Fruit fly (Drosophila melanogaster): ENCODE data around the gene CG44532.

CG44532 gene

dm6 chrX:9148989-9149522 lies 12.8 kb upstream of the CG44532 start, which contains the start of the genes fh and Bap111:
Gene fh, minus strand, starts transcription at chrX:9149071.
Gene Bap111, plus strand, starts transcription at chrX:9149309.
- TF ChIP-seq Crg-1 (GFP tag; optimal IDR thresholded peaks at IDR 0.05) (no peak), CG11617 (GFP tag; optimal IDR thresholded peaks at IDR 0.05) (no peak), Mnt (GFP tag; optimal IDR thresholded peaks at IDR 0.05) (no peak), Hr96 (GFP tag; optimal IDR thresholded peaks at IDR 0.05) (no peak), CG14711 (tag; optimal IDR thresholded peaks at IDR 0.05) (peak; percentile 45), CG5204 (GFP tag; optimal IDR thresholded peaks at IDR 0.05) (no peak), bab1 (GFP tag; optimal IDR thresholded peaks at IDR 0.05) (peak; percentile 58)

dm6 chrX:9152127-9152598 lies 9.7 kb upstream of the CG44532 start:
- peak; percentile 48 for TF ChIP-seq CG1620 (GFP tag; optimal IDR thresholded peaks at IDR 0.05)
- TF ChIP-seq CG5204 (GFP tag; optimal IDR thresholded peaks at IDR 0.05), result no peak
- peak; percentile 50 for TF ChIP-seq CG14711 (tag; optimal IDR thresholded peaks at IDR 0.05)
- peak; percentile 66 for TF ChIP-seq kay (GFP tag; ENCODE audit: borderline replicate concordance)
- peak; percentile 38 for TF ChIP-seq CG7101 (tag; optimal IDR thresholded peaks at IDR 0.05)
- peak; percentile 85 for TF ChIP-seq ovo (GFP tag; optimal IDR thresholded peaks at IDR 0.05)
- TF ChIP-seq CG11617 (GFP tag; optimal IDR thresholded peaks at IDR 0.05), result peak; percentile 61
- no peak for TF ChIP-seq Hr96 (GFP tag; optimal IDR thresholded peaks at IDR 0.05)
- TF ChIP-seq cic (GFP tag; optimal IDR thresholded peaks at IDR 0.05), result peak; percentile 62
- no peak for TF ChIP-seq cnc (optimal IDR thresholded peaks at IDR 0.05)
- TF ChIP-seq bab1 (GFP tag; optimal IDR thresholded peaks at IDR 0.05), result peak; percentile 58
- peak; percentile 65 for TF ChIP-seq pad (GFP tag; optimal IDR thresholded peaks at IDR 0.05)
- peak; percentile 53 for TF ChIP-seq Mnt (GFP tag; optimal IDR thresholded peaks at IDR 0.05)
- TF ChIP-seq tj (GFP tag; optimal IDR thresholded peaks at IDR 0.05), result peak; percentile 95
- no peak for TF ChIP-seq CG33017 (tag; optimal IDR thresholded peaks at IDR 0.05)
- no peak for TF ChIP-seq Clk (GFP tag; optimal IDR thresholded peaks at IDR 0.05)
- TF ChIP-seq CG12768 (GFP tag; optimal IDR thresholded peaks at IDR 0.05), result no peak
- TF ChIP-seq Crg-1 (GFP tag; optimal IDR thresholded peaks at IDR 0.05), result peak; percentile 52
- TF ChIP-seq toe (GFP tag; optimal IDR thresholded peaks at IDR 0.05), result no peak
- no peak for TF ChIP-seq CG7045 (GFP tag; optimal IDR thresholded peaks at IDR 0.05)

DNA sequence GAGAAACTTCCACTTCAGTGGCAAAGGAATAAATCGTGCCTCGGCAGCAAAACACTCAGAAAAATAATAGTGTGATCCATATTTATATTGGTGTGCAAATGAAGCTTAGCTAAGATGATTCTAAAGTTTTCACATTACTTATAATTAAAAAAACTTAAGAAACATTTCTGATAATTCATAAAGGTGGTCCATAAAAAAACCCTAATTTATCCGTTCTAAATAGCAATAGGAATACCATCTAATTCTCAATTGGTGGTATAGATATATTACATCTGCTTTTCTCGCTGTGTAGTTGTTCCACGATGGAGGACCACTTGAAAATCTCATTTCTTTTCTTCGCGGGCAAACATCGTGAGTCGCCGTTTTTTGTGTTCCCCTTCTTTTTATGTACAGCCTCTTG lies 6.8 kb upstream of the CG44532 start:
- peak; percentile 45 for TF ChIP-seq CG33017 (tag; optimal IDR thresholded peaks at IDR 0.05)
- TF ChIP-seq ovo (GFP tag; optimal IDR thresholded peaks at IDR 0.05), result no peak
- peak; percentile 33 for TF ChIP-seq CG1620 (GFP tag; optimal IDR thresholded peaks at IDR 0.05)
- TF ChIP-seq CG14711 (tag; optimal IDR thresholded peaks at IDR 0.05), result peak; percentile 72
- TF ChIP-seq toe (GFP tag; optimal IDR thresholded peaks at IDR 0.05), result peak; percentile 39
- peak; percentile 55 for TF ChIP-seq CG12768 (GFP tag; optimal IDR thresholded peaks at IDR 0.05)
- no peak for TF ChIP-seq Hr96 (GFP tag; optimal IDR thresholded peaks at IDR 0.05)
- TF ChIP-seq CG7101 (tag; optimal IDR thresholded peaks at IDR 0.05), result peak; percentile 55
- TF ChIP-seq kay (GFP tag; ENCODE audit: borderline replicate concordance), result peak; percentile 51
- TF ChIP-seq CG7045 (GFP tag; optimal IDR thresholded peaks at IDR 0.05), result peak; percentile 65
- TF ChIP-seq Clk (GFP tag; optimal IDR thresholded peaks at IDR 0.05), result peak; percentile 39

DNA sequence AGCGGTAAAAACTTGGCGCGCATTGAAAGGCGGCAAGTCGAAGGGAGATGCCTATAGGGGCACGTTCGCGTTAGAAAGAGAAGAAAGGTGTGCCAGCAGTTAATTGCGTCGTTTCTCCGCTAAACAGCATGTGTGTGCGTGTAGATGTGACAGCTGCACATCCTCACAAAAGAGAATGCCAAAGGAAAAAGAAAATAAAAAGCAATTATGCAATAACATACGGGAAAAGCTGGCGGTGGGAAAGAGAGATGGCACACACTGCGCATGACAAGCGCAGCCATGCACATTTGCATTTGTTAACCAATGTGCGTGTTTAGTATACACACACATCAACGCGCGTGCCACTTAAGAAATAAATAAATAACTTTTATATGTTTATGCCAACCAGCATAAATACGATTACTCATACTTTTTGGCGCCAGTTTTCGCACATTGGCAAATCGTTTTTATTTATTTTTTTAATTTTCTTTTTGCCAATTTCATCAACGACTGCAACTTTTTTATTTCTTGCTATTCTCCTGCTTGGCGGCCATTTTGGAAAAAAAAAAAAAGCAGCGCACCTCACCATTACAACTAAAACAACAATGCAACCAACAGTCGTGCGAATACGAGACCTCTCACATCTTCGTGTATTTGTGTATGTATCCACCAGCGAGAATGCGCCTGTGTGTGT lies 6.0 kb upstream of the CG44532 start:
- TF ChIP-seq CG14711 (tag; optimal IDR thresholded peaks at IDR 0.05) (no peak), tj (GFP tag; optimal IDR thresholded peaks at IDR 0.05) (peak; percentile 89), cnc (optimal IDR thresholded peaks at IDR 0.05) (no peak), kay (GFP tag; ENCODE audit: borderline replicate concordance) (peak; percentile 91), CG7045 (GFP tag; optimal IDR thresholded peaks at IDR 0.05) (no peak), Mnt (GFP tag; optimal IDR thresholded peaks at IDR 0.05) (peak; percentile 94), toe (GFP tag; optimal IDR thresholded peaks at IDR 0.05) (no peak), CG12768 (GFP tag; optimal IDR thresholded peaks at IDR 0.05) (no peak), CG33017 (tag; optimal IDR thresholded peaks at IDR 0.05) (no peak), CG7101 (tag; optimal IDR thresholded peaks at IDR 0.05) (peak; percentile 7), cic (GFP tag; optimal IDR thresholded peaks at IDR 0.05) (peak; percentile 58), bab1 (GFP tag; optimal IDR thresholded peaks at IDR 0.05) (peak; percentile 37), Hr96 (GFP tag; optimal IDR thresholded peaks at IDR 0.05) (no peak), pad (GFP tag; optimal IDR thresholded peaks at IDR 0.05) (peak; percentile 93), Clk (GFP tag; optimal IDR thresholded peaks at IDR 0.05) (no peak), CG11617 (GFP tag; optimal IDR thresholded peaks at IDR 0.05) (no peak), CG5204 (GFP tag; optimal IDR thresholded peaks at IDR 0.05) (no peak), Crg-1 (GFP tag; optimal IDR thresholded peaks at IDR 0.05) (no peak), ovo (GFP tag; optimal IDR thresholded peaks at IDR 0.05) (peak; percentile 76), CG1620 (GFP tag; optimal IDR thresholded peaks at IDR 0.05) (no peak)

- peak; percentile 55 for TF ChIP-seq Mnt (GFP tag; optimal IDR thresholded peaks at IDR 0.05)
- TF ChIP-seq ovo (GFP tag; optimal IDR thresholded peaks at IDR 0.05), result peak; percentile 37
- TF ChIP-seq Crg-1 (GFP tag; optimal IDR thresholded peaks at IDR 0.05), result peak; percentile 23
- peak; percentile 76 for TF ChIP-seq bab1 (GFP tag; optimal IDR thresholded peaks at IDR 0.05)
- peak; percentile 33 for TF ChIP-seq CG7101 (tag; optimal IDR thresholded peaks at IDR 0.05)
- TF ChIP-seq CG11617 (GFP tag; optimal IDR thresholded peaks at IDR 0.05), result peak; percentile 72
- TF ChIP-seq kay (GFP tag; ENCODE audit: borderline replicate concordance), result no peak
- peak; percentile 14 for TF ChIP-seq CG14711 (tag; optimal IDR thresholded peaks at IDR 0.05)
- TF ChIP-seq toe (GFP tag; optimal IDR thresholded peaks at IDR 0.05), result no peak
- peak; percentile 60 for TF ChIP-seq CG1620 (GFP tag; optimal IDR thresholded peaks at IDR 0.05)
These were observed 5.5 kb upstream of the CG44532 start, which contains the start of gene His3.3B for dm6 chrX:9156388-9156823. Gene His3.3B, minus strand, starts transcription at chrX:9156669.

Data from whole organism, adult.